Fruit fly (Drosophila melanogaster): ENCODE results near the gene CG43221.

The CG43221 gene

dm6 chr2L:17470630-17471029 lies 14.9 kb upstream of the CG43221 start:
- TF ChIP-seq Hr83 (GFP tag; optimal IDR thresholded peaks at IDR 0.05; ENCODE audit: poor library complexity, severe bottlenecking) (peak; percentile 89), fru (GFP tag; optimal IDR thresholded peaks at IDR 0.05) (no peak), lola (GFP tag; optimal IDR thresholded peaks at IDR 0.05) (no peak), sage (GFP tag; optimal IDR thresholded peaks at IDR 0.05) (no peak), Hnf4 (GFP tag; optimal IDR thresholded peaks at IDR 0.05) (peak; percentile 80), Dfd (GFP tag; optimal IDR thresholded peaks at IDR 0.05) (no peak), jim (GFP tag; optimal IDR thresholded peaks at IDR 0.05) (peak; percentile 36), GATAd (GFP tag; optimal IDR thresholded peaks at IDR 0.05) (no peak), N (GFP tag; optimal IDR thresholded peaks at IDR 0.05) (no peak), rgr (GFP tag; optimal IDR thresholded peaks at IDR 0.05) (peak; percentile 80), HLH106 (tag; optimal IDR thresholded peaks at IDR 0.05) (peak; percentile 33), Dif (GFP tag; optimal IDR thresholded peaks at IDR 0.05; ENCODE audit: partially characterized antibody) (no peak), pan (optimal IDR thresholded peaks at IDR 0.05) (no peak), CrebA (GFP tag; optimal IDR thresholded peaks at IDR 0.05; ENCODE audit: borderline replicate concordance) (no peak), brk (GFP tag; optimal IDR thresholded peaks at IDR 0.05) (no peak), woc (GFP tag; optimal IDR thresholded peaks at IDR 0.05) (no peak), usp (GFP tag; optimal IDR thresholded peaks at IDR 0.05) (no peak), OdsH (GFP tag; optimal IDR thresholded peaks at IDR 0.05) (peak; percentile 81), Myc (optimal IDR thresholded peaks at IDR 0.05) (no peak), Vsx2 (GFP tag; optimal IDR thresholded peaks at IDR 0.05; ENCODE audit: partially characterized antibody) (no peak), tai (GFP tag; optimal IDR thresholded peaks at IDR 0.05) (no peak), dsf (GFP tag; optimal IDR thresholded peaks at IDR 0.05; ENCODE audit: borderline replicate concordance) (no peak), foxo (GFP tag; optimal IDR thresholded peaks at IDR 0.05) (peak in 1 of 2 experiments; percentile 58), Abd-B (GFP tag; optimal IDR thresholded peaks at IDR 0.05) (no peak), br (GFP tag; optimal IDR thresholded peaks at IDR 0.05) (peak; percentile 32), CG9705 (GFP tag; optimal IDR thresholded peaks at IDR 0.05) (peak; percentile 19), Jra (GFP tag; optimal IDR thresholded peaks at IDR 0.05) (peak; percentile 45), Sp1 (GFP tag; optimal IDR thresholded peaks at IDR 0.05) (peak; percentile 20), Rel (GFP tag; optimal IDR thresholded peaks at IDR 0.05) (no peak), Rel (tag; optimal IDR thresholded peaks at IDR 0.05) (no peak), psq (GFP tag; optimal IDR thresholded peaks at IDR 0.05) (peak; percentile 50), dmrt93B (GFP tag; optimal IDR thresholded peaks at IDR 0.05) (peak; percentile 30), sv (GFP tag; optimal IDR thresholded peaks at IDR 0.05) (no peak), CG32264 (GFP tag; optimal IDR thresholded peaks at IDR 0.05) (peak; percentile 8), ey (GFP tag; optimal IDR thresholded peaks at IDR 0.05) (no peak), h (GFP tag; optimal IDR thresholded peaks at IDR 0.05) (peak; percentile 69), Hr78 (GFP tag; optimal IDR thresholded peaks at IDR 0.05) (no peak), Mio (GFP tag; optimal IDR thresholded peaks at IDR 0.05) (no peak), dl (GFP tag; optimal IDR thresholded peaks at IDR 0.05; ENCODE audit: insufficient read depth in 1 of 2, partially characterized antibody in 2 of 2) (no peak)

- TF ChIP-seq Mio (GFP tag; optimal IDR thresholded peaks at IDR 0.05) (no peak), lola (GFP tag; optimal IDR thresholded peaks at IDR 0.05) (no peak), psq (GFP tag; optimal IDR thresholded peaks at IDR 0.05) (no peak), Dif (GFP tag; optimal IDR thresholded peaks at IDR 0.05; ENCODE audit: partially characterized antibody) (peak; percentile 22), Dfd (GFP tag; optimal IDR thresholded peaks at IDR 0.05) (no peak)
Measured at dm6 chr2L:17471524-17471923, 14.0 kb upstream of the CG43221 start, which contains the start of gene Sgt. Gene Sgt (plus strand): TSS chr2L:17471603.
